Worm (Caenorhabditis elegans): ENCODE results near the gene enu-3.1.
A peak's percentile ranks its signal among the peaks of the same experiment; 100 is the strongest.

enu-3.1 gene

DNA sequence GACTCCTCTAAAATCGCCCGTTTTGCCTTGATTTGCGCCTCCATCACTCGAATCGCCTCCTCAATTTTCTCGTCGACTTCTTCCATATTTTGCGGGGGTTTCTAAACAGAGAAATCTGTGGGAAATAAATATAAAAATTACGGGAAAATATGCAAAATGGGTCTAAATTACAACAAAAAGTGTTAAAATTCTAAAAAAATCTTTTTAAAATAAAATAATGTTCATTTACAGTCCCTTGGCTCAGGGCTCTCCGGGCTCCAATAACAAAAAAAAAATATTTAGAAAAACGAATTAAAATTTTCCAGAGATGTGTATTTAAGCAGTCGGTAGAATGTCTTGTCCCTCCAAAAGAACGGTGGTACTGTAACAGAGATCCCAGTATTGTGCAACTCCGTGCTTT lies 12.2 kb upstream of the enu-3.1 start, which contains the start of gene M03C11.6:
M03C11.6 (minus strand) TSS at position 101 of the 400 bp plus-strand sequence.
- TF ChIP-seq php-3 (GFP tag; IDR thresholded peaks at IDR 0.05) (no peak), lin-13 (GFP tag; optimal IDR thresholded peaks at IDR 0.05) (no peak), F44E2.7 (GFP tag; IDR thresholded peaks at IDR 0.05) (no peak), lin-1 (GFP tag; IDR thresholded peaks at IDR 0.05) (no peak), nhr-28 (tag; optimal IDR thresholded peaks at IDR 0.05) (no peak), F10B5.3 (tag; optimal IDR thresholded peaks at IDR 0.05) (no peak), nhr-41 (GFP tag; IDR thresholded peaks at IDR 0.05) (no peak), hif-1 (tag; optimal IDR thresholded peaks at IDR 0.05) (no peak), T26A8.4 (GFP tag; IDR thresholded peaks at IDR 0.05) (no peak), nhr-25 (tag; optimal IDR thresholded peaks at IDR 0.05; ENCODE audit: borderline replicate concordance, insufficient read depth) (no peak), nhr-102 (tag; optimal IDR thresholded peaks at IDR 0.05) (no peak), unc-39 (tag; optimal IDR thresholded peaks at IDR 0.05) (no peak), skn-1 (tag; optimal IDR thresholded peaks at IDR 0.05) (no peak)

ce11 chrIII:10427882-10428281 lies 8.2 kb upstream of the enu-3.1 start, which contains the start of gene prp-3:
Gene prp-3, minus strand, starts transcription at chrIII:10427982.
- TF ChIP-seq tag-97 (GFP tag; IDR thresholded peaks at IDR 0.05) (no peak), rbr-2 (tag; optimal IDR thresholded peaks at IDR 0.05) (no peak), ztf-11 (tag; optimal IDR thresholded peaks at IDR 0.05) (no peak), nhr-10 (tag; optimal IDR thresholded peaks at IDR 0.05) (no peak), D1046.2 (GFP tag; IDR thresholded peaks at IDR 0.05) (no peak), mdt-29 (GFP tag; IDR thresholded peaks at IDR 0.05) (no peak), madf-9 (GFP tag; conservative IDR thresholded peaks at IDR 0.05) (no peak), mxl-3 (GFP tag; optimal IDR thresholded peaks at IDR 0.05) (no peak), fos-1 (tag; optimal IDR thresholded peaks at IDR 0.05) (no peak), dpl-1 (GFP tag; optimal IDR thresholded peaks at IDR 0.05) (no peak), ceh-44 (GFP tag; IDR thresholded peaks at IDR 0.05) (no peak), ctbp-1 (GFP tag; IDR thresholded peaks at IDR 0.05) (no peak), spr-3 (GFP tag; optimal IDR thresholded peaks at IDR 0.05) (no peak), nhr-48 (tag; optimal IDR thresholded peaks at IDR 0.05) (no peak), php-3 (GFP tag; IDR thresholded peaks at IDR 0.05) (no peak), tra-1 (GFP tag; IDR thresholded peaks at IDR 0.05) (no peak), ama-1 (optimal IDR thresholded peaks at IDR 0.05) (no peak), vab-7 (GFP tag; IDR thresholded peaks at IDR 0.05) (no peak)

DNA sequence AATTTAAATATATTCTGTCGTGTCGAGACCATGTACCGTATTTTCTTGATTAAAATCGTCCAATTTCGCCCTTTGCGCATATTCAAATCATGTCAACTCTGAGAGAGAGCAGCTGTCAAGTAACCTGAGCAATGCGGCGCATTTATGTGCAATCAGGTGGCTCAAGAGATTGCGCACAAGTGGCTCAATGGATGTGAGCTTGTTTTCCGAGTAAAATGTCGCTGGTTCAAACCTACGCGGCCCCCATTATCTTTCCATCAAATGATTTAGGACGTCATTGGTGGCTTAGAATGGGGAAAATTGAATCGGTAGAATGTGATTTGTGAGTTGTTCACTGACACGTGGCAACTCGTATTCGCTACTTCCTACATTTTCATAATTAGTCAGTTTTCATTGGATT lies 4.0 kb upstream of the enu-3.1 start:
- TF ChIP-seq mxl-3 (GFP tag; optimal IDR thresholded peaks at IDR 0.05) = no peak
- 0 out of 2 replicates have a peak, but pooled peaks have one; percentile 28 for TF ChIP-seq dmd-9 (GFP tag; IDR thresholded peaks at IDR 0.05)
- peak in 1 of 2 experiments; percentile 20 for TF ChIP-seq lsy-2 (tag; optimal IDR thresholded peaks at IDR 0.05)
- peak; percentile 13 for TF ChIP-seq rbr-2 (tag; optimal IDR thresholded peaks at IDR 0.05)
- TF ChIP-seq nhr-11 (tag; optimal IDR thresholded peaks at IDR 0.05) = peak; percentile 41
- no peak for TF ChIP-seq nhr-6 (tag; optimal IDR thresholded peaks at IDR 0.05)
- TF ChIP-seq daf-12 (tag; optimal IDR thresholded peaks at IDR 0.05) = no peak
- no peak for TF ChIP-seq fkh-10 (GFP tag; optimal IDR thresholded peaks at IDR 0.05)
- TF ChIP-seq dmd-6 (GFP tag; IDR thresholded peaks at IDR 0.05) = no peak
- TF ChIP-seq daf-16 (GFP tag; optimal IDR thresholded peaks at IDR 0.05) = no peak
- TF ChIP-seq daf-16 (tag; optimal IDR thresholded peaks at IDR 0.05) = peak; percentile 18
- no peak for TF ChIP-seq ceh-82 (tag; optimal IDR thresholded peaks at IDR 0.05)
- 0 out of 2 replicates have a peak, but pooled peaks have one; percentile 66 for TF ChIP-seq egl-43 (GFP tag; IDR thresholded peaks at IDR 0.05)
- peak; percentile 52; the same call in 1 of the 2 replicates for TF ChIP-seq ceh-44 (GFP tag; IDR thresholded peaks at IDR 0.05)
- TF ChIP-seq unc-62 (GFP tag; optimal IDR thresholded peaks at IDR 0.05 in 1 of 2) = peak in 1 of 2 experiments; percentile 18
- TF ChIP-seq unc-62 (tag; optimal IDR thresholded peaks at IDR 0.05) = no peak

All from whole organism, L4 larva.